Worm (Caenorhabditis elegans) whole organism, L3 larva: ENCODE data around the gene F41C3.8.

Experiments used
- aly-2 ChIP-seq: fragments of 150-350 bp; optimal IDR thresholded peaks from 2 replicates; lab custom pipeline; 2014; ENCODE audit warnings: missing biosample characterization, missing genetic modification characterization
- ama-1 ChIP-seq: fragments of 150-350 bp; optimal IDR thresholded peaks from 2 replicates; lab custom pipeline; 2018
- ceh-16 ChIP-seq: sonication (generic microtip); optimal IDR thresholded peaks from 2 replicates; lab custom pipeline; 2017; ENCODE audit warnings: missing biosample characterization, missing genetic modification characterization
- ceh-28 ChIP-seq: fragments of 150-350 bp; optimal IDR thresholded peaks from 2 replicates; lab custom pipeline; 2014; ENCODE audit warnings: missing biosample characterization, missing genetic modification reagents, missing genetic modification characterization
- egl-5 ChIP-seq: fragments of 150-350 bp; optimal IDR thresholded peaks from 2 replicates; lab custom pipeline; 2017; ENCODE audit warnings: missing biosample characterization, missing genetic modification reagents, missing genetic modification characterization, inconsistent platforms
- elt-1 ChIP-seq: fragments of 150-350 bp; optimal IDR thresholded peaks from 2 replicates; lab custom pipeline; 2014; ENCODE audit warnings: missing biosample characterization, missing genetic modification characterization
- elt-2 ChIP-seq: sonication (generic microtip); optimal IDR thresholded peaks from 2 replicates; lab custom pipeline; 2016; ENCODE audit warnings: missing genetic modification reagents, mild to moderate bottlenecking, missing genetic modification characterization, missing compliant biosample characterization
- elt-3 ChIP-seq, 3 experiments: fragments of 150-350 bp in 1 of 3; sonication (generic microtip) in 2 of 3; optimal IDR thresholded peaks; 2 replicates in 2 of 3; 4 replicates in 1 of 3; lab custom pipeline; 2014 to 2017; ENCODE audit warnings: missing biosample characterization in 3 of 3, missing genetic modification characterization in 3 of 3
- eor-1 ChIP-seq, 2 experiments: fragments of 150-350 bp; optimal IDR thresholded peaks; 2 replicates each; lab custom pipeline; 2014 to 2018; ENCODE audit warnings: missing biosample characterization in 2 of 2, missing genetic modification characterization in 2 of 2
- fos-1 ChIP-seq: fragments of 150-350 bp; optimal IDR thresholded peaks from 2 replicates; lab custom pipeline; 2014; ENCODE audit warnings: missing biosample characterization, missing genetic modification characterization
- hmg-11 ChIP-seq: sonication (generic microtip); optimal IDR thresholded peaks from 2 replicates; lab custom pipeline; 2016; ENCODE audit warnings: missing genetic modification characterization, missing compliant biosample characterization
- lin-15B ChIP-seq: fragments of 150-350 bp; optimal IDR thresholded peaks from 2 replicates; lab custom pipeline; 2014; ENCODE audit warnings: missing biosample characterization, missing genetic modification characterization
- lsy-12 ChIP-seq: sonication (generic microtip); optimal IDR thresholded peaks from 2 replicates; lab custom pipeline; 2016; ENCODE audit warnings: mild to moderate bottlenecking, missing genetic modification characterization, missing compliant biosample characterization
- mml-1 ChIP-seq: fragments of 150-350 bp; sonication (generic microtip); optimal IDR thresholded peaks from 3 replicates; lab custom pipeline; 2014; ENCODE audit warnings: missing biosample characterization, missing genetic modification characterization
- nfya-1 ChIP-seq: sonication (generic microtip); optimal IDR thresholded peaks from 2 replicates; lab custom pipeline; 2017; ENCODE audit warnings: missing genetic modification characterization, mild to moderate bottlenecking, missing compliant biosample characterization, antibody characterized with exemption, moderate library complexity; ENCODE audit not compliant: insufficient read depth
- nhr-12 ChIP-seq: fragments of 150-350 bp; optimal IDR thresholded peaks from 2 replicates; lab custom pipeline; 2014; ENCODE audit warnings: missing biosample characterization, missing genetic modification characterization
- nhr-23 ChIP-seq: fragments of 150-350 bp; optimal IDR thresholded peaks from 2 replicates; lab custom pipeline; 2014; ENCODE audit warnings: missing biosample characterization, missing genetic modification reagents, missing genetic modification characterization
- nhr-237 ChIP-seq: fragments of 150-350 bp; optimal IDR thresholded peaks from 2 replicates; lab custom pipeline; 2014; ENCODE audit warnings: missing biosample characterization, missing genetic modification characterization
- nhr-28 ChIP-seq: fragments of 150-350 bp; optimal IDR thresholded peaks from 2 replicates; lab custom pipeline; 2014; ENCODE audit warnings: missing biosample characterization, missing genetic modification characterization
- nhr-43 ChIP-seq: sonication (generic microtip); optimal IDR thresholded peaks from 2 replicates; lab custom pipeline; 2016; ENCODE audit warnings: mild to moderate bottlenecking, missing genetic modification characterization, missing compliant biosample characterization; ENCODE audit not compliant: poor library complexity, severe bottlenecking
- nhr-67 ChIP-seq: fragments of 150-350 bp; optimal IDR thresholded peaks from 2 replicates; lab custom pipeline; 2014; ENCODE audit warnings: missing biosample characterization, missing genetic modification characterization
- nhr-76 ChIP-seq: fragments of 150-350 bp; sonication (generic microtip); optimal IDR thresholded peaks from 5 replicates; lab custom pipeline; 2014; ENCODE audit warnings: missing biosample characterization, missing genetic modification characterization
- pha-4 ChIP-seq: fragments of 150-350 bp; optimal IDR thresholded peaks from 2 replicates; lab custom pipeline; 2014; ENCODE audit warnings: missing biosample characterization, missing genetic modification reagents, missing genetic modification characterization
- sea-2 ChIP-seq: fragments of 150-350 bp; sonication (generic microtip); optimal IDR thresholded peaks from 4 replicates; lab custom pipeline; 2014; ENCODE audit warnings: missing biosample characterization, missing genetic modification reagents, missing genetic modification characterization
- skn-1 ChIP-seq: fragments of 150-350 bp; optimal IDR thresholded peaks from 2 replicates; lab custom pipeline; 2014; ENCODE audit warnings: missing biosample characterization, missing genetic modification characterization
- tbx-2 ChIP-seq: sonication (generic microtip); optimal IDR thresholded peaks from 2 replicates; lab custom pipeline; 2016; ENCODE audit warnings: mild to moderate bottlenecking, missing genetic modification characterization, missing compliant biosample characterization
- unc-39 ChIP-seq: sonication (generic microtip); optimal IDR thresholded peaks from 4 replicates; lab custom pipeline; 2017; ENCODE audit warnings: missing biosample characterization, missing genetic modification characterization
- unc-62 ChIP-seq: fragments of 150-350 bp; sonication (generic microtip); optimal IDR thresholded peaks from 4 replicates; lab custom pipeline; 2014; ENCODE audit warnings: missing biosample characterization, missing genetic modification reagents, missing genetic modification characterization
- zag-1 ChIP-seq: fragments of 150-350 bp; optimal IDR thresholded peaks from 2 replicates; lab custom pipeline; 2014; ENCODE audit warnings: missing biosample characterization, missing genetic modification characterization

The F41C3.8 gene

ce11 chrII:4683693-4684092 lies 32.2 kb upstream of the F41C3.8 start, which contains the start of gene sre-40:
sre-40 (minus strand) TSS chrII:4683793.
- TF ChIP-seq nhr-67 (tag; lab: Kevin White, UChicago) (no peak), hmg-11 (tag; lab: Kevin White, UChicago) (no peak), ama-1 (lab: Kevin White, UChicago) (no peak), nhr-237 (tag; lab: Kevin White, UChicago) (no peak), lin-15B (no peak), fos-1 (tag; lab: Kevin White, UChicago) (no peak), nhr-23 (tag; lab: Kevin White, UChicago) (no peak), pha-4 (tag; lab: Kevin White, UChicago) (no peak), lsy-12 (no peak), nhr-12 (tag; lab: Kevin White, UChicago) (no peak), sea-2 (GFP tag; lab: Kevin White, UChicago) (no peak)

- TF ChIP-seq ama-1 (lab: Kevin White, UChicago) (no peak), eor-1 (tag; optimal IDR thresholded peaks at IDR 0.05; lab: Kevin White, UChicago) (no peak), lsy-12 (no peak)
- TF ChIP-seq, all 47 proteins: peak for 0
These were observed 31.0 kb upstream of the F41C3.8 start for ce11 chrII:4684852-4685251.

- TF ChIP-seq aly-2 (tag; lab: Kevin White, UChicago): no peak
- TF ChIP-seq ceh-16 (tag; lab: Kevin White, UChicago): no peak
- no peak for TF ChIP-seq nhr-28 (tag; lab: Kevin White, UChicago)
- no peak for TF ChIP-seq nhr-237 (tag; lab: Kevin White, UChicago)
- no peak for TF ChIP-seq elt-2
- no peak for TF ChIP-seq nhr-12 (tag; lab: Kevin White, UChicago)
- TF ChIP-seq mml-1 (tag; lab: Kevin White, UChicago): no peak
- no peak for TF ChIP-seq skn-1
- no peak for TF ChIP-seq nhr-67 (tag; lab: Kevin White, UChicago)
These were observed 28.9 kb upstream of the F41C3.8 start, which contains the start of gene sre-39 for ce11 chrII:4686941-4687340. sre-39 (plus strand) TSS chrII:4687241.

DNA sequence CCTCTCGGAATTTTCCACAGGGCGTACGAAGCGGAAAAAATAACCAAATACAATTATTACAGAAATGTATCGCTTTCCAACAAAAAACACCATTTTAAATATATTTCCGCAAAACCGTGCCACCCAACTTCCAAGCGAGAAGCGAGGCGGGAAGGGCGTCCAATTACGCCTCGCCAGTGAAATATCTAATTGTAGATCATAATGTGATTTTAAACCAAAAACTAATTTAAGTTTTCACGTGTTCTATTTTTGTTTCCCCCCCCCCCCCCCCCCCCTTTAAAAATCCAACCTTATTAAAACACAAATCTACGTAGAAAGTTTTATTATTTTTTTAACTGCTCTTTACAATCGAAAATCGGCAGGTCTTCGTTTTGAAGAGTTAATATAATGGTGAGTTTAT lies 26.4 kb upstream of the F41C3.8 start, which contains the start of gene F10G7.12:
F10G7.12 (plus strand) TSS at position 301 of the 400 bp plus-strand sequence.
- no peak for TF ChIP-seq ceh-16 (tag; lab: Kevin White, UChicago)
- TF ChIP-seq ama-1 (lab: Kevin White, UChicago): no peak
- TF ChIP-seq nhr-76 (tag; lab: Kevin White, UChicago): no peak
- TF ChIP-seq eor-1 (tag; optimal IDR thresholded peaks at IDR 0.05; lab: Kevin White, UChicago): no peak
- no peak for TF ChIP-seq lsy-12
- TF ChIP-seq egl-5 (tag; lab: Kevin White, UChicago): no peak
- no peak for TF ChIP-seq unc-62 (GFP tag; lab: Kevin White, UChicago)
- no peak for TF ChIP-seq skn-1
- no peak for TF ChIP-seq nhr-43
- TF ChIP-seq, all 47 proteins: peak for 0

DNA sequence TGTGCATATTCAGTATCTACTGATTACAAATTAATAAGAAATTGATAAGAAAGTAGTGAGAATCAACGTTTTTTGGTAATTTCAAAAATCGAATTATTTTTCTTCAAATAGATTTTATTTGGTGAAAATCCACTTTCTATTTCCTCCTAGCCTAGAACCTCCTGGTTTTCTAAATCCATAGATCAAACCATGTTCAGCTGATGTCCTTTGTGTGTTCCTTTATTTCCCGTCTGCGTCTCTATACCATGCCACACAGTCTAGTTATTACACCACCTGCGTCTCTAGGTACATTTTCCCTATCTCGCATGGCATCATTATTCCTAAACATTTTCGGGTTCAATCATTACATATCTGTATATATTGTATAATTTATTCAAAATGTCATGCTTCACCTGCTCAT lies 22.7 kb upstream of the F41C3.8 start, which contains the start of gene F10G7.5:
F10G7.5 (plus strand) TSS at position 286 of the 400 bp plus-strand sequence.
- peak; percentile 58 for TF ChIP-seq elt-2
- no peak for TF ChIP-seq skn-1
- TF ChIP-seq egl-5 (tag; lab: Kevin White, UChicago): no peak
- no peak for TF ChIP-seq mml-1 (tag; lab: Kevin White, UChicago)
- no peak for TF ChIP-seq eor-1 (tag; optimal IDR thresholded peaks at IDR 0.05; lab: Kevin White, UChicago)
- TF ChIP-seq tbx-2 (tag; lab: Kevin White, UChicago): no peak
- TF ChIP-seq lsy-12: no peak
- no peak for TF ChIP-seq nhr-76 (tag; lab: Kevin White, UChicago)
- TF ChIP-seq ceh-28: no peak
- no peak for TF ChIP-seq elt-3 (tag; optimal IDR thresholded peaks at IDR 0.05; lab: Kevin White, UChicago)
- TF ChIP-seq elt-1 (tag; lab: Kevin White, UChicago): no peak
- TF ChIP-seq nfya-1 (tag; lab: Kevin White, UChicago): peak; percentile 31
- TF ChIP-seq pha-4 (tag; lab: Kevin White, UChicago): no peak
- no peak for TF ChIP-seq nhr-23 (tag; lab: Kevin White, UChicago)
- TF ChIP-seq unc-39 (tag; lab: Kevin White, UChicago): no peak

DNA sequence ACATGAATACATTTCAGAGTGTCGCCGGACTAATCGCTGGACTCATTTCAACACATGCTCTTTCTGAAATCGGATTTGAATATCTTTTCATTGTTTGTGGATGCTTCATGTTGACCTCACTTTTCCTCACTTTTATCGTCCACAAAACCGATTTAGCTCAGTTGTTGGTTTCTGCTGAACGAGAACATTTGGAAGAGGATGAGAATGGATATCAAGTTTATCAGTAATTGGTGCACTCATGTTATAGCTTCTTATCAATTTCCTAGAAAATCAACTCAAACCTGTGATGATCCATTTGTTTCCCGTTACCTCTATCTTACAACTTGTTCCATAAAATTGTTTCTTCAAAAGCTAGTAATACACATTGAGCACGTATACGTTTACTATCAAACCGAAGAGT lies 19.8 kb upstream of the F41C3.8 start:
- TF ChIP-seq zag-1: no peak
- TF ChIP-seq nhr-76 (tag; lab: Kevin White, UChicago): no peak
- peak; percentile 12 for TF ChIP-seq nhr-43
